Worm (Caenorhabditis elegans) whole organism, L2 larva: ENCODE results near the gene fbxa-134.

Experiments
- F13H6.1 ChIP-seq: sonication (generic microtip); optimal IDR thresholded peaks from 2 replicates; lab custom pipeline; 2016; ENCODE audit warnings: missing genetic modification characterization, missing compliant biosample characterization
- ZK546.5 ChIP-seq: sonication (generic microtip); optimal IDR thresholded peaks from 2 replicates; lab custom pipeline; 2017; ENCODE audit warnings: missing biosample characterization, missing genetic modification characterization
- alr-1 ChIP-seq: fragments of 150-350 bp; optimal IDR thresholded peaks from 2 replicates; lab custom pipeline; 2014; ENCODE audit warnings: missing biosample characterization, missing genetic modification characterization
- ceh-82 ChIP-seq: fragments of 150-350 bp; optimal IDR thresholded peaks from 2 replicates; lab custom pipeline; 2014; ENCODE audit warnings: missing biosample characterization, missing genetic modification characterization
- lin-13 ChIP-seq: fragments of 150-350 bp; optimal IDR thresholded peaks from 2 replicates; lab custom pipeline; 2014; ENCODE audit warnings: missing biosample characterization, missing genetic modification reagents, missing genetic modification characterization
- nhr-23 ChIP-seq: fragments of 150-350 bp; optimal IDR thresholded peaks from 2 replicates; lab custom pipeline; 2014; ENCODE audit warnings: missing biosample characterization, missing genetic modification reagents, missing genetic modification characterization
- nhr-237 ChIP-seq: fragments of 150-350 bp; optimal IDR thresholded peaks from 2 replicates; lab custom pipeline; 2014; ENCODE audit warnings: missing biosample characterization, missing genetic modification characterization
- unc-39 ChIP-seq: fragments of 150-350 bp; optimal IDR thresholded peaks from 2 replicates; lab custom pipeline; 2014; ENCODE audit warnings: missing biosample characterization, missing genetic modification characterization
- unc-62 ChIP-seq: fragments of 150-350 bp; optimal IDR thresholded peaks from 2 replicates; lab custom pipeline; 2014; ENCODE audit warnings: missing biosample characterization, missing genetic modification reagents, missing genetic modification characterization
- ztf-11 ChIP-seq: sonication (generic microtip); optimal IDR thresholded peaks from 2 replicates; lab custom pipeline; 2017; ENCODE audit warnings: missing biosample characterization, missing genetic modification characterization

ce11 chrV:17339349-17339748, 13.3 kb downstream of the fbxa-134 start:
- TF ChIP-seq unc-62 (GFP tag; lab: Kevin White, UChicago), result no peak
- TF ChIP-seq F13H6.1, result no peak
- TF ChIP-seq ceh-82 (tag; lab: Kevin White, UChicago), result no peak
- TF ChIP-seq ZK546.5 (tag; lab: Kevin White, UChicago), result no peak
- no peak for TF ChIP-seq alr-1 (tag; lab: Kevin White, UChicago)
- TF ChIP-seq unc-39 (tag; lab: Kevin White, UChicago), result no peak
- no peak for TF ChIP-seq ztf-11 (tag; lab: Kevin White, UChicago)
- TF ChIP-seq lin-13 (GFP tag; lab: Kevin White, UChicago), result no peak
- no peak for TF ChIP-seq nhr-23 (tag; lab: Kevin White, UChicago)
- TF ChIP-seq nhr-237, result no peak
